Worm (Caenorhabditis elegans) whole organism, L4/young adult: ENCODE data around the gene srh-192.

ENCODE experiments used
- W03F9.2 ChIP-seq: fragments of 150-350 bp; optimal IDR thresholded peaks from 2 replicates; lab custom pipeline; 2014; ENCODE audit warnings: missing biosample characterization, missing genetic modification characterization
- him-1 ChIP-seq: sonication (generic microtip); optimal IDR thresholded peaks from 2 replicates; lab custom pipeline; 2016; ENCODE audit warnings: missing genotype, missing genetic modification reagents, missing genetic modification characterization, missing compliant biosample characterization

DNA sequence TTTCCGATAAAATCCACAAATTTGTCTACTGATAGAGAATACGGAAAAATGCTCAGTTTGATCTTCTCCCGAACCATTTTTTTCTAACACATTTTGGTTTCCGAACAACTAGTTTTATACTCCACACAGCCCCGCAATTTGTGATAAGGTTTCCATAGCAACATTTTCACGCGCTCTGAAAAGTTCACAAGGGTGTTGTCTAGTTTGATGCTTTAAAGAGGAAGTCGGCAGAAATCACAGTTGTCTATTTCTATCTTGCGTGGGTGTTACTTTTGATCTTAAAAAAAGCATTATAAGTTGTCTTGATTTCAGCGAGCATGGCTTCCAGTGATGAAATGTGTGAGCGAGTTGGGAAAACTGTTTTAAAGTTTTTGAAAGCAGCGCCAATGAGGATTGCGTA lies 15.2 kb downstream of the srh-192 start, which contains the start of gene ZC132.3:
- no peak for TF ChIP-seq him-1 (tag; lab: Kevin White, UChicago)
- no peak for TF ChIP-seq W03F9.2 (tag; lab: Kevin White, UChicago)
